Worm (Caenorhabditis elegans): Measurements from ENCODE around the gene Y49F6B.13.

The Y49F6B.13 gene

ce11 chrII:3439244-3439698 lies 32.2 kb downstream of the Y49F6B.13 start (continued):
- no peak for TF ChIP-seq ceh-22 (tag; optimal IDR thresholded peaks at IDR 0.05)
- TF ChIP-seq elt-4 (tag; optimal IDR thresholded peaks at IDR 0.05): no peak
- no peak for TF ChIP-seq pros-1 (tag; optimal IDR thresholded peaks at IDR 0.05)
- TF ChIP-seq ceh-48 (tag; optimal IDR thresholded peaks at IDR 0.05): no peak
- TF ChIP-seq pqm-1 (tag; optimal IDR thresholded peaks at IDR 0.05): no peak
- no peak for TF ChIP-seq lim-6 (tag; optimal IDR thresholded peaks at IDR 0.05)
- peak; percentile 56 for TF ChIP-seq pha-2 (tag; optimal IDR thresholded peaks at IDR 0.05)
- peak; percentile 19 for TF ChIP-seq madf-2 (tag; optimal IDR thresholded peaks at IDR 0.05)
- TF ChIP-seq ahr-1 (tag; optimal IDR thresholded peaks at IDR 0.05): no peak
- peak; percentile 29 for TF ChIP-seq pat-9 (tag; optimal IDR thresholded peaks at IDR 0.05)
- no peak for TF ChIP-seq ceh-30 (tag; optimal IDR thresholded peaks at IDR 0.05)
- TF ChIP-seq sdc-2 (tag; optimal IDR thresholded peaks at IDR 0.05): peak; percentile 44
- no peak for TF ChIP-seq ceh-24 (tag; optimal IDR thresholded peaks at IDR 0.05)
- TF ChIP-seq hlh-6 (tag; optimal IDR thresholded peaks at IDR 0.05): peak; percentile 63
- TF ChIP-seq eyg-1 (tag; optimal IDR thresholded peaks at IDR 0.05): no peak
- peak; percentile 26 for TF ChIP-seq T23F11.4 (GFP tag; optimal IDR thresholded peaks at IDR 0.05)
- TF ChIP-seq ceh-6 (GFP tag; optimal IDR thresholded peaks at IDR 0.05): peak; percentile 64
- TF ChIP-seq rnt-1 (tag; optimal IDR thresholded peaks at IDR 0.05): no peak
- TF ChIP-seq ets-4 (tag; optimal IDR thresholded peaks at IDR 0.05): no peak
- peak; percentile 97 for TF ChIP-seq elt-2 (tag; optimal IDR thresholded peaks at IDR 0.05)
- peak; percentile 8 for TF ChIP-seq tbx-2 (tag; optimal IDR thresholded peaks at IDR 0.05)
- no peak for TF ChIP-seq sox-2 (GFP tag; IDR thresholded peaks at IDR 0.05)
- no peak for TF ChIP-seq mec-3 (tag; optimal IDR thresholded peaks at IDR 0.05; ENCODE audit: borderline replicate concordance)
- no peak for TF ChIP-seq hlh-30 (tag; optimal IDR thresholded peaks at IDR 0.05; ENCODE audit: insufficient read depth)
- peak; percentile 63 for TF ChIP-seq che-1 (tag; optimal IDR thresholded peaks at IDR 0.05)
- peak; percentile 47 for TF ChIP-seq ceh-14 (tag; optimal IDR thresholded peaks at IDR 0.05)
- TF ChIP-seq gmeb-2 (tag; optimal IDR thresholded peaks at IDR 0.05): peak; percentile 59
- no peak for TF ChIP-seq nhr-11 (tag; optimal IDR thresholded peaks at IDR 0.05)
- peak; percentile 31 for TF ChIP-seq dmd-4 (tag; optimal IDR thresholded peaks at IDR 0.05; ENCODE audit: borderline replicate concordance)
- TF ChIP-seq ceh-19 (GFP tag; optimal IDR thresholded peaks at IDR 0.05): peak; percentile 16
- peak; percentile 7 for TF ChIP-seq ceh-9 (tag; optimal IDR thresholded peaks at IDR 0.05)
- no peak for TF ChIP-seq ama-1 (optimal IDR thresholded peaks at IDR 0.05)
- peak; percentile 42 for TF ChIP-seq Y22D7AL.16 (tag; optimal IDR thresholded peaks at IDR 0.05)
- TF ChIP-seq pax-1 (tag; optimal IDR thresholded peaks at IDR 0.05): no peak

- TF ChIP-seq unc-42 (tag; optimal IDR thresholded peaks at IDR 0.05): no peak
- TF ChIP-seq che-1 (tag; optimal IDR thresholded peaks at IDR 0.05): no peak
- TF ChIP-seq ceh-22 (tag; optimal IDR thresholded peaks at IDR 0.05): no peak
- TF ChIP-seq sox-2 (GFP tag; IDR thresholded peaks at IDR 0.05): no peak
- no peak for TF ChIP-seq mec-3 (tag; optimal IDR thresholded peaks at IDR 0.05; ENCODE audit: borderline replicate concordance)
- no peak for TF ChIP-seq lin-11 (tag; optimal IDR thresholded peaks at IDR 0.05)
These were observed 33.2 kb downstream of the Y49F6B.13 start for ce11 chrII:3438280-3438679.

DNA sequence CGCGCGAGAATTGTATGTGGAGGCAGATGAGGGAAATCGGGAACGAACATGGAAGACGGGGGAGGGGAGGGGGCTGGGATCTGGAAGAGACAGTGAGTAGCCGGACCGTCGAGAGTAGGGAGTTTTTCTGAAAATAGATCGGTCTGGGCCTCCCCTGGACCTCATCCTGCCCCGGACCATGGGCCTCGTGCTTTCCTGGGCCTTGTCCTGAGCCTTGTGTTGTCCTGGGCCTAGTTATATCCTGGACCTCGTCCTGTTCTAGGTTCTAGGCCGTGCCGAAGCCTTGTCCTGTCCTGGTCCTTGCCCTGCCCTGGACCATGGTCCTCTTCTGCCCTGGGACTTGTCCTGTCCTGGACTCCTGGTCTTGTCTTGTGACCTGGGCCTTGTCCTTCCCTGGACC lies 34.1 kb downstream of the Y49F6B.13 start:
- TF ChIP-seq rnt-1 (tag; optimal IDR thresholded peaks at IDR 0.05): no peak
- TF ChIP-seq ahr-1 (tag; optimal IDR thresholded peaks at IDR 0.05): no peak
- no peak for TF ChIP-seq pqm-1 (tag; optimal IDR thresholded peaks at IDR 0.05)
- TF ChIP-seq lin-11 (tag; optimal IDR thresholded peaks at IDR 0.05): no peak
- no peak for TF ChIP-seq madf-2 (tag; optimal IDR thresholded peaks at IDR 0.05)
- TF ChIP-seq hlh-8 (tag; optimal IDR thresholded peaks at IDR 0.05): no peak
- TF ChIP-seq odd-2 (tag; optimal IDR thresholded peaks at IDR 0.05): no peak
- TF ChIP-seq ceh-18 (tag; optimal IDR thresholded peaks at IDR 0.05): no peak
- no peak for TF ChIP-seq sox-2 (GFP tag; IDR thresholded peaks at IDR 0.05)
- TF ChIP-seq unc-3 (GFP tag; conservative IDR thresholded peaks at IDR 0.05): no peak
- no peak for TF ChIP-seq unc-3 (tag; optimal IDR thresholded peaks at IDR 0.05)
- no peak for TF ChIP-seq pat-9 (tag; optimal IDR thresholded peaks at IDR 0.05)
- no peak for TF ChIP-seq F13H6.1 (tag; optimal IDR thresholded peaks at IDR 0.05)
- TF ChIP-seq nfya-1 (tag; optimal IDR thresholded peaks at IDR 0.05): no peak
- no peak for TF ChIP-seq tbx-7 (tag; optimal IDR thresholded peaks at IDR 0.05)
- TF ChIP-seq syd-9 (tag; optimal IDR thresholded peaks at IDR 0.05): no peak
- TF ChIP-seq ceh-9 (tag; optimal IDR thresholded peaks at IDR 0.05): no peak
- TF ChIP-seq ceh-31 (tag; optimal IDR thresholded peaks at IDR 0.05): no peak
- no peak for TF ChIP-seq eyg-1 (tag; optimal IDR thresholded peaks at IDR 0.05)

Data from whole organism, late embryonic.